Worm (Caenorhabditis elegans): ENCODE data around the gene R155.3.

DNA sequence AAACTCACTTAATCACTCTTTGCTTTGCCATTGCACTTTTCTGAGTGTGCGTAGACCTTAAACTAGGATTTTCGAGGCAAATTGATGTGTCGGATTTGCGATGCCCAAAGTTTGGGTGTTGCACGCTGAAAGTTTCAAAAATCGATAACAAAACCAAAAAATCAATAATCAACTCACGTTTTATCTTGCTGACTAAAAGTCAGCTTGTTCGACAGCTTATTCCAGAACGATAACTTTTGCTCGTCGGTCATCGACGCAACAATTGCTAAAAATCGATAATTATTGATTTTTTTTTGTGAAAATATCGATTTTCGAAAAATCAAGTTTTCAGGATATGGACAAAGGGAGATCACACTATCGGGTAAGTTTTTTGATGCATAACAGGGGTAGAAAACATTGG is 36.0 kb upstream of the R155.3 start:
- TF ChIP-seq ama-1 (optimal IDR thresholded peaks at IDR 0.05), result no peak
- TF ChIP-seq ets-7 (tag; optimal IDR thresholded peaks at IDR 0.05), result no peak
- TF ChIP-seq scrt-1 (GFP tag; IDR thresholded peaks at IDR 0.05), result no peak
- TF ChIP-seq tbx-11 (GFP tag; IDR thresholded peaks at IDR 0.05), result no peak
- no peak for TF ChIP-seq ceh-13 (GFP tag; optimal IDR thresholded peaks at IDR 0.05)
- no peak for TF ChIP-seq pes-1 (GFP tag; IDR thresholded peaks at IDR 0.05)
- TF ChIP-seq B0310.2 (tag; optimal IDR thresholded peaks at IDR 0.05), result no peak
- no peak for TF ChIP-seq hmbx-1 (tag; optimal IDR thresholded peaks at IDR 0.05)

All from whole organism, early embryonic.